Fruit fly (Drosophila melanogaster): Measurements from ENCODE around the gene CG42526.

Gene CG42526

dm6 chr3L:9456389-9456788 is 21.2 kb upstream of the CG42526 start:
- TF ChIP-seq CTCF (optimal IDR thresholded peaks at IDR 0.05) (no peak), CG8478 (optimal IDR thresholded peaks at IDR 0.05) (no peak)

- no peak for TF ChIP-seq CG8478 (optimal IDR thresholded peaks at IDR 0.05)
- peak in 1 of 2 experiments; percentile 23 for TF ChIP-seq CTCF (optimal IDR thresholded peaks at IDR 0.05)
Measured at dm6 chr3L:9455819-9456388, 20.7 kb upstream of the CG42526 start, which contains the start of the genes phol and CG3552. TSS of gene phol (minus strand) at chr3L:9456281. TSS of gene CG3552 (plus strand) at chr3L:9456318.

- TF ChIP-seq CTCF (optimal IDR thresholded peaks at IDR 0.05) (no peak), CG8478 (optimal IDR thresholded peaks at IDR 0.05) (no peak)
Measured at dm6 chr3L:9452422-9452821, 17.2 kb upstream of the CG42526 start.

dm6 chr3L:9451522-9452118 is 16.4 kb upstream of the CG42526 start, which contains the start of the genes CG3448 and ghi:
TSS of gene CG3448 (minus strand) at chr3L:9451572.
TSS of gene ghi (plus strand) at chr3L:9451876.
- TF ChIP-seq CG8478 (optimal IDR thresholded peaks at IDR 0.05) (no peak), CTCF (optimal IDR thresholded peaks at IDR 0.05) (no peak)

- TF ChIP-seq CTCF (optimal IDR thresholded peaks at IDR 0.05): no peak
- no peak for TF ChIP-seq CG8478 (optimal IDR thresholded peaks at IDR 0.05)
Measured at dm6 chr3L:9447239-9447777, 12.1 kb upstream of the CG42526 start.

dm6 chr3L:9446731-9447238 is 11.6 kb upstream of the CG42526 start, which contains the start of gene CG3529:
TSS of gene CG3529 (plus strand) at chr3L:9446864.
- TF ChIP-seq CG8478 (optimal IDR thresholded peaks at IDR 0.05): no peak
- TF ChIP-seq CTCF (optimal IDR thresholded peaks at IDR 0.05): no peak

dm6 chr3L:9442625-9443282 is 7.6 kb upstream of the CG42526 start, which contains the start of gene Srg3:
TSS of gene Srg3 (plus strand) at chr3L:9443232.
- TF ChIP-seq CG8478 (optimal IDR thresholded peaks at IDR 0.05) (no peak), CTCF (optimal IDR thresholded peaks at IDR 0.05) (peak in 1 of 2 experiments; percentile 16)

dm6 chr3L:9441907-9442479 is 6.8 kb upstream of the CG42526 start, which contains the start of the genes Bet3 and Nf-YA:
TSS of gene Bet3 (minus strand) at chr3L:9442267.
TSS of gene Nf-YA (minus strand) at chr3L:9442267.
- no peak for TF ChIP-seq CG8478 (optimal IDR thresholded peaks at IDR 0.05)
- TF ChIP-seq CTCF (optimal IDR thresholded peaks at IDR 0.05): peak in 1 of 2 experiments; percentile 34

- TF ChIP-seq CTCF (optimal IDR thresholded peaks at IDR 0.05) (no peak), CG8478 (optimal IDR thresholded peaks at IDR 0.05) (no peak)
Measured at dm6 chr3L:9438858-9439257, 3.7 kb upstream of the CG42526 start.

dm6 chr3L:9435831-9436230 is 632 bp upstream of the CG42526 start:
- TF ChIP-seq CTCF (optimal IDR thresholded peaks at IDR 0.05) (no peak), CG8478 (optimal IDR thresholded peaks at IDR 0.05) (no peak)

dm6 chr3L:9432810-9433587 is 2.2 kb downstream of the CG42526 start:
- no peak for TF ChIP-seq CG8478 (optimal IDR thresholded peaks at IDR 0.05)
- no peak for TF ChIP-seq CTCF (optimal IDR thresholded peaks at IDR 0.05)

- TF ChIP-seq CG8478 (optimal IDR thresholded peaks at IDR 0.05): no peak
- no peak for TF ChIP-seq CTCF (optimal IDR thresholded peaks at IDR 0.05)
Measured at dm6 chr3L:9431848-9432623, 3.2 kb downstream of the CG42526 start.

- no peak for TF ChIP-seq CTCF (optimal IDR thresholded peaks at IDR 0.05)
- TF ChIP-seq CG8478 (optimal IDR thresholded peaks at IDR 0.05): no peak
Measured at dm6 chr3L:9430608-9430952, 4.6 kb downstream of the CG42526 start.
